Worm (Caenorhabditis elegans): ENCODE measurements around the gene F09E10.6.
A peak's percentile ranks its signal among the peaks of the same experiment; 100 is the strongest.

F09E10.6 gene

DNA sequence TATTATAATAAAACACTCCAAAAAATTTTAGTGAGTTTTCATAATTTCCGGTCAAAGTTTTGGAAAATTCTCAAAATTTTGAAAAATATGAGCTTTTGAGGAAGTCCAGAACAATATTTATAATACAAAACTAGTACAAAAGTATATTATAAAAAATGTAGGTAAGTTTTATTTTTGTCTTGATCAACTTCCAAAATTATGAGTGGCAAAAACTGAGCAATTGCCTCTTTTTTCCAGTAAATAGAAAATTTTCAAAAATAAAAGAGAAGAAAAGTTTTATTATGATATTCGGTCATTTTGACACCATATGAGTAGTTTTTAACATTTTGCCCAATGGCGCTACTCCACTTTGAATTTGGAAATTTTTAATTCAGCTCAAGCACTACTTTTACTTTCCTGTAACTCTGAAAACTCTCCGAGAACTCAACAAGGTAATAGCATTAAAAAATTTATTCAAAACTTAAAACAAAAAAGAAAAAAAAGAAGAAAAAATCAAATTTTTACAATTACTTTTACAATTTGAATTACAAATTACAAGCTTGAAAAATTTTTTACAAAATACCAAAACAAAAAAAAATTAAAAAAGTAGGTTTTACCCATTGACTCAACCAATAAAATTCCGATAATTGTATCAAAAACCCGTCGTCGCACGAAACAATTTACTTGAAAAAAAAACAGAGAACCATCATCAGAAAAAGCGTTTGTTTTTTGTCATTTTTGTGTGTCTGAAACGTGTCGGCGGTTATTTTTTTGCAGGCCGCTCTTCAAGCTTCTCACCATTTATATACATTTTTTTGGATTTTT lies 6.4 kb upstream of the F09E10.6 start (continued):
- TF ChIP-seq C04F5.9 (tag; optimal IDR thresholded peaks at IDR 0.05) (peak; percentile 37), hlh-4 (tag; optimal IDR thresholded peaks at IDR 0.05) (no peak), swsn-7 (tag; optimal IDR thresholded peaks at IDR 0.05) (peak; percentile 32), ztf-4 (tag; optimal IDR thresholded peaks at IDR 0.05) (peak; percentile 59), lin-39 (tag; optimal IDR thresholded peaks at IDR 0.05) (peak; percentile 53), lsy-2 (tag; optimal IDR thresholded peaks at IDR 0.05) (peak; percentile 37 to 52), mep-1 (tag; optimal IDR thresholded peaks at IDR 0.05) (peak; percentile 83), nhr-71 (tag; optimal IDR thresholded peaks at IDR 0.05) (peak; percentile 81), fkh-4 (tag; optimal IDR thresholded peaks at IDR 0.05; ENCODE audit: borderline replicate concordance) (no peak), egl-27 (tag; optimal IDR thresholded peaks at IDR 0.05) (no peak), grh-1 (GFP tag; IDR thresholded peaks at IDR 0.05) (peak; percentile 61), nhr-76 (tag; optimal IDR thresholded peaks at IDR 0.05) (no peak), zip-4 (GFP tag; optimal IDR thresholded peaks at IDR 0.05) (peak; percentile 47), nhr-19 (GFP tag; conservative IDR thresholded peaks at IDR 0.05) (peak; percentile 79), isw-1 (GFP tag; IDR thresholded peaks at IDR 0.05) (peak; percentile 25; the same call in 1 of the 2 replicates), xbp-1 (tag; optimal IDR thresholded peaks at IDR 0.05) (peak; percentile 3), nhr-237 (tag; optimal IDR thresholded peaks at IDR 0.05) (no peak), alr-1 (tag; optimal IDR thresholded peaks at IDR 0.05; ENCODE audit: borderline replicate concordance) (no peak), vab-15 (tag; optimal IDR thresholded peaks at IDR 0.05) (peak; percentile 77), pax-3 (tag; optimal IDR thresholded peaks at IDR 0.05) (peak; percentile 84), mab-9 (GFP tag; IDR thresholded peaks at IDR 0.05) (peak; percentile 89), skn-1 (tag; optimal IDR thresholded peaks at IDR 0.05) (peak; percentile 94), lin-35 (GFP tag; optimal IDR thresholded peaks at IDR 0.05) (peak in 1 of 2 experiments; percentile 73), ceh-90 (tag; optimal IDR thresholded peaks at IDR 0.05) (no peak), nhr-90 (tag; optimal IDR thresholded peaks at IDR 0.05; ENCODE audit: poor library complexity) (peak; percentile 80), tbx-2 (tag; optimal IDR thresholded peaks at IDR 0.05) (peak; percentile 32), nhr-11 (tag; optimal IDR thresholded peaks at IDR 0.05) (peak; percentile 35)

- TF ChIP-seq C34B4.2 (tag; optimal IDR thresholded peaks at IDR 0.05) (no peak), elt-2 (tag; optimal IDR thresholded peaks at IDR 0.05) (no peak), mdl-1 (tag; optimal IDR thresholded peaks at IDR 0.05) (no peak), fos-1 (tag; optimal IDR thresholded peaks at IDR 0.05) (no peak), sptf-1 (tag; optimal IDR thresholded peaks at IDR 0.05) (no peak), nhr-85 (tag) (peak; percentile 57), elt-3 (tag; optimal IDR thresholded peaks at IDR 0.05) (no peak), lin-15B (tag; optimal IDR thresholded peaks at IDR 0.05) (no peak)
Measured at ce11 chrX:1502914-1503313, 5.4 kb upstream of the F09E10.6 start.

ce11 chrX:1502490-1502889 lies 5.0 kb upstream of the F09E10.6 start, which contains the start of gene F09E10.1:
Gene F09E10.1, plus strand, starts transcription at chrX:1502790.
- TF ChIP-seq Y116A8C.19 (tag; optimal IDR thresholded peaks at IDR 0.05; ENCODE audit: borderline replicate concordance) (no peak), nhr-11 (tag; optimal IDR thresholded peaks at IDR 0.05) (no peak), elt-2 (tag; optimal IDR thresholded peaks at IDR 0.05) (no peak), nhr-12 (tag; optimal IDR thresholded peaks at IDR 0.05) (no peak), nhr-28 (tag; optimal IDR thresholded peaks at IDR 0.05) (no peak), ztf-4 (tag; optimal IDR thresholded peaks at IDR 0.05) (no peak), unc-86 (tag; optimal IDR thresholded peaks at IDR 0.05) (no peak), ces-1 (GFP tag; optimal IDR thresholded peaks at IDR 0.05) (no peak), unc-30 (tag; optimal IDR thresholded peaks at IDR 0.05) (no peak)
